Worm (Caenorhabditis elegans): ENCODE data around the gene daf-1.
A peak's percentile ranks its signal among the peaks of the same experiment; 100 is the strongest.

daf-1 gene

DNA sequence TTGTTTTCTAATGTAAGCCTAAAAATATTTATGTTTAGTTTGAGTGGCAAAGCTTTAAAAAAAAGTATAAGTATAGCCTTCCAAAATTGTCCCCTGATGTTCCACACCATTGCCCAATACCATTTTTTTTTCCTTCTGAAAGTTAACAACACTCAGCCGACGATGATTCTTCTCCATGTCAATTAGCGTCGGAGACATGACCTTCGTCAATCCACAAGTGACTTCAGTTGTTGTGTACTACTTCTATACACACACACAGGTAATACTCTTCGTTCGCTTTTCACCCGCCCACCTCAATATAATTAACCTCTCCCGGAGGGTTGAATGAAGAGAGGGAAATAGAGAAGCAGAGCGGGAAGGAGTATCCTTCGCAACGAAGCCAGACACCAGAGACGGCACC is 32.6 kb downstream of the daf-1 start, which contains the start of gene cutl-24:
Gene cutl-24, plus strand, starts transcription at position 301 of the 400 bp plus-strand sequence.
- TF ChIP-seq ztf-6 (GFP tag; IDR thresholded peaks at IDR 0.05), result no peak
- no peak for TF ChIP-seq ets-4 (GFP tag; optimal IDR thresholded peaks at IDR 0.05)
- TF ChIP-seq tbp1 (GFP tag; optimal IDR thresholded peaks at IDR 0.05), result no peak
- no peak for TF ChIP-seq F22D6.2 (tag; optimal IDR thresholded peaks at IDR 0.05)
- no peak for TF ChIP-seq unc-130 (GFP tag; optimal IDR thresholded peaks at IDR 0.05)
- TF ChIP-seq ZK185.1 (tag; optimal IDR thresholded peaks at IDR 0.05; ENCODE audit: poor library complexity, severe bottlenecking), result no peak
- TF ChIP-seq F37B4.10 (GFP tag; IDR thresholded peaks at IDR 0.05), result no peak
- TF ChIP-seq F49E8.2 (tag; optimal IDR thresholded peaks at IDR 0.05; ENCODE audit: insufficient read depth), result no peak
- TF ChIP-seq mel-28 (tag; optimal IDR thresholded peaks at IDR 0.05; ENCODE audit: borderline replicate concordance), result no peak
- no peak for TF ChIP-seq F10E7.11 (tag; optimal IDR thresholded peaks at IDR 0.05)
- no peak for TF ChIP-seq fkh-3 (tag; optimal IDR thresholded peaks at IDR 0.05)

DNA sequence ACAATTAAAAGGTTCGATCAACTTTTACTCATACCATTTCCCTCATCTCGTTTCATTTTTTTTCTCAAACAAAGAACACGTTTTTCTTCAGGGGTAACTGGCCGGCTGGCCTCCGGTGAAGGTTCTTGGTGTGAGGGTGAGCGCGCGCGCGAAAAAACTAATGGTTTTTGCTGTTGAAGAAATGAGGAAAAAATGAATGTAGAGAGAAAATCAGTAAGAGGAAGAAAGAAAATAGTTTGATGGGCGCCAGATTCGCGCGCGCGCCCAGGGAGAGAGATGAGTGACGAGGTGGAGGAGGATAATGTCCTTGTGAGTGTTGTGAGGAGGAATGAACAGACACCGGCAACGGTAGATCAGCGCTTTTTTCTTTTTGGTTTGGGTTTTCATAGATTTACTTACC is 38.8 kb downstream of the daf-1 start:
- TF ChIP-seq nfyb-1 (GFP tag; IDR thresholded peaks at IDR 0.05), result no peak
- TF ChIP-seq efl-1 (GFP tag; optimal IDR thresholded peaks at IDR 0.05), result peak; percentile 39
- TF ChIP-seq zfh-2 (GFP tag; conservative IDR thresholded peaks at IDR 0.05), result 0 out of 2 replicates have a peak, but pooled peaks have one; percentile 14

DNA sequence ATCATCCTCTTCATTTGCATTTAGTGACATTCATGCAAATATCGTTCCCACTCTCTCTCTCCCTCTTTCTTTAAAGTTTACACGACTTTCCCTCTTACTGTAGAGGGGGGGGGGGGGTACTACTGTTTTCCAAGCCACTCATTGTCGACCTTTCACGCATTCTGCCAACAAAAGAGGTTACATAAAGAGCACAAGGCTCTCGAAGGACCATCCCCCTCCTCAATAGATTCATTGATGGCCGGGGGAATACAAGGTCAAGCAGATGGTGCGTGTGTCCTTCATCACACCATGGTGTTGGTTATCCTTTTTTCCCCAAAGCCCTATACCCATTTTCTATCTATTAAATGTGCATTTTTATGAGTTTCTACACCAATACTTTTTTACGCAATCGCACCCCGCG is 40.8 kb downstream of the daf-1 start:
- TF ChIP-seq rcor-1 (GFP tag; IDR thresholded peaks at IDR 0.05) (no peak), repo-1 (tag; optimal IDR thresholded peaks at IDR 0.05) (no peak), egl-18 (GFP tag; IDR thresholded peaks at IDR 0.05) (no peak), D2030.7 (GFP tag; IDR thresholded peaks at IDR 0.05) (no peak), athp-1 (tag; optimal IDR thresholded peaks at IDR 0.05) (no peak), F22D6.2 (tag; optimal IDR thresholded peaks at IDR 0.05) (no peak), him-1 (tag; optimal IDR thresholded peaks at IDR 0.05) (no peak), ekl-4 (GFP tag; IDR thresholded peaks at IDR 0.05) (no peak), ztf-3 (GFP tag; optimal IDR thresholded peaks at IDR 0.05) (no peak), ztf-6 (GFP tag; IDR thresholded peaks at IDR 0.05) (no peak), ztf-28 (GFP tag; IDR thresholded peaks at IDR 0.05) (no peak), lag-1 (GFP tag; IDR thresholded peaks at IDR 0.05) (no peak), ceh-40 (GFP tag; IDR thresholded peaks at IDR 0.05) (no peak), F57A8.1 (GFP tag; optimal IDR thresholded peaks at IDR 0.05) (no peak), lin-26 (GFP tag; IDR thresholded peaks at IDR 0.05) (no peak), ceh-100 (GFP tag; IDR thresholded peaks at IDR 0.05) (no peak)

DNA sequence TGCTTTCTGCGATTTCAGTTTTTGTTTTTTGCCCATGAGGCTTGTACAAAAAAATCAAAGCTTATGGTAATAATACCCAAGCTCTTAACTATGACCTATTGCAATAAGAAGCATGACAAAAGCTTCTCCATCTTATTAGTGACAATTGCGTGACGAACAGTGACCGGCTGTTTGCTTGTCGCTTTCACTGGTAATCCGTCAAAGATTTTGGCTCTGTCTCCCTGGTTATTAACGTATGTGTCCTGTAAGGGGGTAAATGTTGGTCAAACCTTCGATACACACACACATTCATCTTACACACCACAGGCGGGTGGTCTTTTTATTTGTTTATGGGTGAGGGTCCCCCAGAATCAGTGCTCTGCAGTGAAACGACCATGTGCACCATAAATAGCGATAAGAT is 41.9 kb downstream of the daf-1 start:
- TF ChIP-seq Y67H2A.10 (GFP tag; conservative IDR thresholded peaks at IDR 0.05) (no peak), Y53G8AR.9 (GFP tag; conservative IDR thresholded peaks at IDR 0.05) (no peak), dpl-1 (GFP tag; optimal IDR thresholded peaks at IDR 0.05) (no peak), bed-2 (GFP tag; IDR thresholded peaks at IDR 0.05) (no peak), zim-3 (tag; optimal IDR thresholded peaks at IDR 0.05) (no peak), Y56A3A.18 (GFP tag; IDR thresholded peaks at IDR 0.05) (no peak), F37B4.10 (GFP tag; IDR thresholded peaks at IDR 0.05) (no peak), mcd-1 (GFP tag; IDR thresholded peaks at IDR 0.05) (no peak), sdz-38 (tag; optimal IDR thresholded peaks at IDR 0.05) (no peak), C06A6.2 (GFP tag; conservative IDR thresholded peaks at IDR 0.05) (no peak), B0035.1 (tag; optimal IDR thresholded peaks at IDR 0.05) (no peak), chd-7 (tag; optimal IDR thresholded peaks at IDR 0.05) (no peak), hmg-20 (GFP tag; IDR thresholded peaks at IDR 0.05) (no peak), mxl-1 (tag; optimal IDR thresholded peaks at IDR 0.05) (no peak), F33H1.4 (GFP tag; IDR thresholded peaks at IDR 0.05) (no peak), B0336.3 (GFP tag; IDR thresholded peaks at IDR 0.05) (no peak), K11D2.4 (GFP tag; IDR thresholded peaks at IDR 0.05) (no peak)
